Worm (Caenorhabditis elegans) whole organism, midembryonic: ENCODE results near the gene snf-11.
A peak's percentile ranks its signal among the peaks of the same experiment; 100 is the strongest.

Experiments used
- T22C8.4 ChIP-seq: fragments of 200-800 bp; sonication (Bioruptor generic); IDR thresholded peaks from 2 replicates; pipeline ENCODE4 v1.3.6; 2022; ENCODE audit warnings: missing genetic modification characterization, missing compliant biosample characterization
- cog-1 ChIP-seq: sonication (generic microtip); optimal IDR thresholded peaks from 2 replicates; lab custom pipeline; 2016; ENCODE audit warnings: missing genetic modification characterization, missing compliant biosample characterization
- flt-1 ChIP-seq: fragments of 200-800 bp; sonication (Bioruptor generic); IDR thresholded peaks from 2 replicates; pipeline ENCODE4 v1.3.6; 2022; ENCODE audit warnings: missing genetic modification characterization, missing compliant biosample characterization
- klf-2 ChIP-seq: fragments of 200-800 bp; sonication (Bioruptor generic); conservative IDR thresholded peaks from 2 replicates; pipeline ENCODE4 v1.3.6; 2022; ENCODE audit warnings: missing genetic modification reagents, missing genetic modification characterization, missing compliant biosample characterization
- med-1 ChIP-seq: sonication (generic microtip); optimal IDR thresholded peaks from 2 replicates; lab custom pipeline; 2017; ENCODE audit warnings: missing genetic modification characterization, mild to moderate bottlenecking, missing compliant biosample characterization, antibody characterized with exemption, missing genetic modification reagents; ENCODE audit not compliant: insufficient read depth
- ref-1 ChIP-seq: fragments of 200-800 bp; sonication (Bioruptor generic); conservative IDR thresholded peaks from 2 replicates; pipeline ENCODE4 v1.3.6; 2022; ENCODE audit warnings: missing genetic modification reagents, missing genetic modification characterization, missing compliant biosample characterization
- tab-1 ChIP-seq: fragments of 200-800 bp; sonication (Bioruptor generic); IDR thresholded peaks from 2 replicates; pipeline ENCODE4 v1.3.6; 2022; ENCODE audit warnings: missing genetic modification characterization, missing compliant biosample characterization
- ztf-23 ChIP-seq: fragments of 200-800 bp; sonication (Bioruptor generic); IDR thresholded peaks from 2 replicates; pipeline ENCODE4 v1.3.6; 2022; ENCODE audit warnings: missing genetic modification reagents, missing genetic modification characterization, missing compliant biosample characterization
- ztf-29 ChIP-seq: fragments of 200-800 bp; sonication (Bioruptor generic); IDR thresholded peaks from 2 replicates; pipeline ENCODE4 v1.3.6; 2022; ENCODE audit warnings: missing genetic modification reagents, missing genetic modification characterization, missing compliant biosample characterization

snf-11 gene

DNA sequence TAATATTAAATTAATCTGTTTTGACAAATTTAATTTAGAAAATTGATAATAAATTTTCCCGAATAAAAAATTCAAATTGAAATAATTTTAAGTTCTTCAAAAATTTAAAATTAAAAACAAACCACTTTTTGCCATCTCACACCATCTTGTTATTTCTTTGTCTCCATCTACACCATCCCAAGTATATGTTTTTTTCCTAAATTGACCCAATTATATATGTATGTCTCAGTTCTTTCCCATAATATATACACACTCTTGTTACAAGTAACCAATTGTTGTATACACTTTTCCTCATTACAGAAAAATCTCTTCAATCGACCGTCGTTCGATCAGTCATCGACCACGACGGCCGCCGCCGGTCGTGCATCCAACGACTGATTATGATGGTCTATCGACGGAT, 26.0 kb downstream of the snf-11 start, which contains the start of gene gly-20:
gly-20 (plus strand) TSS at position 301 of the 400 bp plus-strand sequence.
- no peak for TF ChIP-seq ztf-23

ce11 chrV:11281414-11282209, 26.6 kb downstream of the snf-11 start:
- TF ChIP-seq ztf-29 (GFP tag; lab: Robert Waterston, UW), result 0 out of 2 replicates have a peak, but pooled peaks have one; percentile 11
- TF ChIP-seq tab-1 (GFP tag; lab: Robert Waterston, UW), result no peak
- TF ChIP-seq cog-1, result peak; percentile 55

ce11 chrV:11279564-11279963, 28.7 kb downstream of the snf-11 start:
- TF ChIP-seq T22C8.4 (GFP tag; lab: Robert Waterston, UW) (peak; percentile 62), med-1 (GFP tag; lab: Kevin White, UChicago) (no peak)

- TF ChIP-seq ztf-29 (GFP tag; lab: Robert Waterston, UW) (no peak), ztf-23 (no peak), med-1 (GFP tag; lab: Kevin White, UChicago) (no peak), klf-2 (no peak), T22C8.4 (GFP tag; lab: Robert Waterston, UW) (no peak), ref-1 (GFP tag; lab: Robert Waterston, UW) (no peak), tab-1 (GFP tag; lab: Robert Waterston, UW) (no peak), cog-1 (no peak), flt-1 (no peak)
Measured at ce11 chrV:11272848-11273247, 35.4 kb downstream of the snf-11 start, which contains the start of gene clec-223. TSS of gene clec-223 (plus strand) at chrV:11273148.

ce11 chrV:11271051-11271450, 37.2 kb downstream of the snf-11 start, which contains the start of gene clec-222:
TSS of gene clec-222 (plus strand) at chrV:11271351.
- TF ChIP-seq cog-1, result no peak
- no peak for TF ChIP-seq ztf-29 (GFP tag; lab: Robert Waterston, UW)
- TF ChIP-seq klf-2, result no peak
- no peak for TF ChIP-seq tab-1 (GFP tag; lab: Robert Waterston, UW)
- TF ChIP-seq med-1 (GFP tag; lab: Kevin White, UChicago), result no peak
- no peak for TF ChIP-seq ztf-23
- TF ChIP-seq T22C8.4 (GFP tag; lab: Robert Waterston, UW), result no peak
- TF ChIP-seq ref-1 (GFP tag; lab: Robert Waterston, UW), result no peak
- no peak for TF ChIP-seq flt-1

DNA sequence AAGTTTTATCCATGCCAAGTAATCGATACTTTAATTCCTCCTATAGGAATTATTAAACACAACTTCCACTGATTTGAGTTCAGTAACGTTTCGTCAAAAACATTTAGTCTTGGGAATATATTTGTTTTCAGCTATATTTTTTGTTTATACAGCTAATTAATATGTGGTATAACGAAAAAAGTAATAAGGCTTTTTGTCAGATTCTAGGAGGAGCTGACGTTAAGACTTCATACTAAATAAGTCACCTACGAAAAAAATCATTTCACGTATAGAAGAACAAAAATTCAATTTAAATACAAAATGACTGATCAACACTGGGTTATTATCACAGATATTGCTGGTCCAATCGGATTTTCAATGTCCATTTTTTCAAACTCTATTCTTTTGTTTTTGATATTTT, 39.5 kb downstream of the snf-11 start, which contains the start of gene str-115:
str-115 (plus strand) TSS at position 301 of the 400 bp plus-strand sequence.
- TF ChIP-seq med-1 (GFP tag; lab: Kevin White, UChicago), result no peak

DNA sequence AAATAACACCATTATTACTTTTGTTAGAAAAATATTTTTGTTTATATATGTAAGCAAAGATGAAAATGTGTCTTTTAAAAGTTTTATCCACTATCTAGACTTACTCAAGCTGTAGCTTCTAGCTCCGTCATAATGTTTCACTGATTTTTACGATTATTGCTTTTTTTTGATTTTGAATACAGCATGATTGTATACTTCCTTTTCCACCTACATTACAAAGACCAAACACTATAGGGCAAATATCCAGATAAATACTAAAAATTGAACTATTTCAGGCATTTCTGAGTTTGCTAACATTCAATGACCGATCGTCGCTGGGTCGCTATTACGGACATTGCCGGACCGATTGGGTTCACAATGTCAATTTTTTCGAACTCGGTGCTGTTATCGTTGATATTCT, 41.6 kb downstream of the snf-11 start, which contains the start of gene str-116:
str-116 (plus strand) TSS at position 301 of the 400 bp plus-strand sequence.
- TF ChIP-seq ztf-29 (GFP tag; lab: Robert Waterston, UW) (no peak), ztf-23 (no peak)

DNA sequence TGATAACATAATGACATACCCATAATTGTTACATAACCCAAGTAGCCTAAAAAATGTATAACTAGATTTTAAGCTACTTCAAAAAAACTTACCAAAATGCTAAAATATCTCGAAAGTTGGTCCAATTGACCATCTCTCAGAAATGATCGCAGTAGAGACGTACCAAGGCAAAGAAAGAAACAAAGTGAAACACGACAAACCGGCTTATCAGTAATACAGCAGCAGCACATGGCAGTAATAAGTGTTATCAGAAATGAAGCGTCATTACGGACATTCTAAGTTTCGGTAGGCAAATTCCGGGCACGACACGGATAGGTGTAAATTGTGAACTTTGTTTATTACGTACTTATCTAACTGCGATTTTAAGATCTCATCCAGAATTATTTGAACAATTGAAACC, 42.8 kb downstream of the snf-11 start, which contains the start of gene cln-3.1:
cln-3.1 (minus strand) TSS at position 171 of the 400 bp plus-strand sequence.
- no peak for TF ChIP-seq tab-1 (GFP tag; lab: Robert Waterston, UW)
- no peak for TF ChIP-seq ztf-23
- TF ChIP-seq ref-1 (GFP tag; lab: Robert Waterston, UW), result no peak
- TF ChIP-seq cog-1, result no peak
- no peak for TF ChIP-seq klf-2
- no peak for TF ChIP-seq med-1 (GFP tag; lab: Kevin White, UChicago)
- TF ChIP-seq T22C8.4 (GFP tag; lab: Robert Waterston, UW), result no peak
- no peak for TF ChIP-seq ztf-29 (GFP tag; lab: Robert Waterston, UW)
- TF ChIP-seq flt-1, result no peak

- no peak for TF ChIP-seq klf-2
- TF ChIP-seq ztf-23, result no peak
- no peak for TF ChIP-seq flt-1
- TF ChIP-seq T22C8.4 (GFP tag; lab: Robert Waterston, UW), result no peak
- no peak for TF ChIP-seq cog-1
- no peak for TF ChIP-seq tab-1 (GFP tag; lab: Robert Waterston, UW)
Measured at ce11 chrV:11263025-11263424, 45.2 kb downstream of the snf-11 start, which contains the start of gene F07B10.4. TSS of gene F07B10.4 (minus strand) at chrV:11263125.

DNA sequence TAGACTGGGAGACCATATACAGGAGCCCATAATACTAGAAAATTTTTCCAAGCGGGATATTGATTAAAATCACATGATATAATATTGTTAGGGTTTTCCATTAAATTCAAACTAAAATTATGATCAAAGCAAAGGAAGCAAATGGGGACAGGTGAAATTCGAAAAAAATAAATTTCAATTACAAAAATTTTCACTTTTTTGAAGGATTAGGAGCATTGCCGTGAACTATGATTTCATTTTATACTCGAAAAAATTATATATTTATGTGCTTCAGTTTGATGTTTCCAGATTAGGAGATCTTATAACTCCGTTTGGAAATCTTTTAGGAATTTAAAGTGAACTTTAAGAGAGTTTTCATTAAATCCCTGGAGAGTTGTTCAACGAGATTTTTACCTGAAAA, 47.6 kb downstream of the snf-11 start, which contains the start of gene F07B10.7:
F07B10.7 (minus strand) TSS at position 101 of the 400 bp plus-strand sequence.
- no peak for TF ChIP-seq ztf-23

- TF ChIP-seq ref-1 (GFP tag; lab: Robert Waterston, UW), result no peak
- no peak for TF ChIP-seq med-1 (GFP tag; lab: Kevin White, UChicago)
- no peak for TF ChIP-seq T22C8.4 (GFP tag; lab: Robert Waterston, UW)
- no peak for TF ChIP-seq cog-1
- no peak for TF ChIP-seq klf-2
- TF ChIP-seq tab-1 (GFP tag; lab: Robert Waterston, UW), result no peak
- TF ChIP-seq ztf-29 (GFP tag; lab: Robert Waterston, UW), result no peak
- no peak for TF ChIP-seq ztf-23
- TF ChIP-seq flt-1, result no peak
Measured at ce11 chrV:11258896-11259295, 49.4 kb downstream of the snf-11 start, which contains the start of gene lgc-36. TSS of gene lgc-36 (minus strand) at chrV:11258996.
